Worm (Caenorhabditis elegans) whole organism, L4/young adult: Measurements from ENCODE around the gene C16C10.13.

Experiments used
- W03F9.2 ChIP-seq: fragments of 150-350 bp; optimal IDR thresholded peaks from 2 replicates; lab custom pipeline; 2014; ENCODE audit warnings: missing biosample characterization, missing genetic modification characterization
- dao-5 ChIP-seq: sonication (generic microtip); optimal IDR thresholded peaks from 2 replicates; lab custom pipeline; 2016; ENCODE audit warnings: missing genotype, missing genetic modification characterization, moderate library complexity, missing compliant biosample characterization
- him-1 ChIP-seq: sonication (generic microtip); optimal IDR thresholded peaks from 2 replicates; lab custom pipeline; 2016; ENCODE audit warnings: missing genotype, missing genetic modification reagents, missing genetic modification characterization, missing compliant biosample characterization

DNA sequence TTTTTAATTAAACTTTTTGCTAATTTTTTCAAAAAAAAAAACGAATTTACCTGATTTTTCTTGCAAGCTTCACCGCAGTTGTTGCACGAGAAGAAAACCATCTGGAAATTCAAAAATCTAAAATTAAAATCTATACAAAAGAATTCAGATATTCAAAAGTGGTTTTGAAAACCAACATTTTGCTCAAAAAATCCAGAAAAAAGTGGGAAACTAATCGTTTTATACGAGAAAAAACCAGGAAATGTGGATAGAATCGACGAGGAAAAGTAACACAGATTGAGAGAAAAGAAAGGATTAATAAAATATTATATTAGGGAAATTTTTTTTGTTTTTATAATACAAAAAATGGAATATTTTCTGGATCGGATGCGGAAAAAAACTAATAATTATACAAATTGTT lies 12.2 kb upstream of the C16C10.13 start, which contains the start of gene C16C10.8:
- TF ChIP-seq dao-5 (tag; lab: Kevin White, UChicago) (no peak), W03F9.2 (tag; lab: Kevin White, UChicago) (no peak), him-1 (no peak)
